Worm (Caenorhabditis elegans): ENCODE measurements around the gene C23F12.4.
A peak's percentile ranks its signal among the peaks of the same experiment; 100 is the strongest.

C23F12.4 gene

ce11 chrX:9403622-9404255 is 16.6 kb downstream of the C23F12.4 start:
- TF ChIP-seq lin-40 (tag; optimal IDR thresholded peaks at IDR 0.05): peak; percentile 10
- TF ChIP-seq chd-7 (tag; optimal IDR thresholded peaks at IDR 0.05): no peak
- TF ChIP-seq somi-1 (GFP tag; optimal IDR thresholded peaks at IDR 0.05): peak; percentile 38
- peak; percentile 3 for TF ChIP-seq ztf-26 (tag; optimal IDR thresholded peaks at IDR 0.05)
- no peak for TF ChIP-seq nhr-80 (tag; optimal IDR thresholded peaks at IDR 0.05)

DNA sequence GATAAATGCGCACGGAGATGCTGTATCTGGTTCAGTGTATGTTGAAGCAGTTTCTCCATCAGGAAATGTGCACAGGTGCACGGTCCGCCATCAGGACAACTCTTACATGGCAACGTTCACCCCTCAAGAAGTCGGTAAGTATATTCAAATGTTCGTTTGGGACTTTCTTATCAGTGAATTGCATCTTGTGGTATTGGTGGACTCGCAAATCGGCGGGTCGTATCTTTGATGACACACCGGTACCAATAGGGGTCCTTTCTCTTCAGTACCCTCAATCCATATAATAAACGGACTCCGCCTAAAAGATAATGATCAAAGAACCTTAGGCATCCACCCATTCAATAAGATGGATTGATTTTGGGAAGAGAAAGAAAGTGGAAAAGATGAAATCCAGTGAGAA is 18.8 kb downstream of the C23F12.4 start:
- TF ChIP-seq rec-8 (tag; optimal IDR thresholded peaks at IDR 0.05) (no peak), bed-1 (GFP tag; IDR thresholded peaks at IDR 0.05) (no peak), C06A6.2 (GFP tag; conservative IDR thresholded peaks at IDR 0.05) (no peak), zfh-2 (GFP tag; conservative IDR thresholded peaks at IDR 0.05) (no peak), rpc-1 (optimal IDR thresholded peaks at IDR 0.05) (no peak), rpc-1 (tag; optimal IDR thresholded peaks at IDR 0.05) (no peak), F33H1.4 (GFP tag; IDR thresholded peaks at IDR 0.05) (no peak), nhr-120 (GFP tag; IDR thresholded peaks at IDR 0.05) (no peak), die-1 (tag; optimal IDR thresholded peaks at IDR 0.05) (no peak), Y79H2A.3 (GFP tag; conservative IDR thresholded peaks at IDR 0.05) (no peak)

DNA sequence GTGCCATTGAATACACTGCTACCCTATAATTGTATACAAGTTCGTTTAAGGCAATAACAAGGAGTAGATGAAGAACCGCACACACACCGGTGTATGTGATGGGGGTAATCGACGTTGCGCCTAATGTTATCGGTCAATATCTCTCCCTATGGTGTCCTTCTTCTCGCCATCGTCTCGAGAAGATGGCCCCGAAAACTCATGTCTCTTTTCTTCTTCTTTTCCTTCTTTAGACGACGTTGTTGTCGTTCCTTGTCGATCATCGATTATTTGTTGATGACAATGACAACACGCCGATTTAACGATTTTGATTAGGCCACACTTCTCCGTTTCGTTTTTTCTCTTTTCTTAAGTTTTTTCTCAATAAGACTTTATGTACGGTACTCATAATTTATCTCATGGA is 22.0 kb downstream of the C23F12.4 start:
- TF ChIP-seq snpc-3.4 (tag; optimal IDR thresholded peaks at IDR 0.05): no peak
- no peak for TF ChIP-seq F22D6.2 (tag; optimal IDR thresholded peaks at IDR 0.05)
- TF ChIP-seq Y79H2A.3 (GFP tag; conservative IDR thresholded peaks at IDR 0.05): no peak
- TF ChIP-seq lin-40 (tag; optimal IDR thresholded peaks at IDR 0.05): no peak
- TF ChIP-seq Y53G8AR.9 (GFP tag; conservative IDR thresholded peaks at IDR 0.05): no peak
- no peak for TF ChIP-seq egl-18 (GFP tag; IDR thresholded peaks at IDR 0.05)
- TF ChIP-seq F57A8.1 (GFP tag; optimal IDR thresholded peaks at IDR 0.05): no peak
- TF ChIP-seq die-1 (tag; optimal IDR thresholded peaks at IDR 0.05): no peak
- TF ChIP-seq ztf-22 (GFP tag; optimal IDR thresholded peaks at IDR 0.05): no peak
- no peak for TF ChIP-seq Y95B8A.8 (GFP tag; IDR thresholded peaks at IDR 0.05)
- no peak for TF ChIP-seq nfya-1 (tag; optimal IDR thresholded peaks at IDR 0.05; ENCODE audit: borderline replicate concordance, insufficient read depth)
- TF ChIP-seq T26A5.8 (tag; optimal IDR thresholded peaks at IDR 0.05): no peak

DNA sequence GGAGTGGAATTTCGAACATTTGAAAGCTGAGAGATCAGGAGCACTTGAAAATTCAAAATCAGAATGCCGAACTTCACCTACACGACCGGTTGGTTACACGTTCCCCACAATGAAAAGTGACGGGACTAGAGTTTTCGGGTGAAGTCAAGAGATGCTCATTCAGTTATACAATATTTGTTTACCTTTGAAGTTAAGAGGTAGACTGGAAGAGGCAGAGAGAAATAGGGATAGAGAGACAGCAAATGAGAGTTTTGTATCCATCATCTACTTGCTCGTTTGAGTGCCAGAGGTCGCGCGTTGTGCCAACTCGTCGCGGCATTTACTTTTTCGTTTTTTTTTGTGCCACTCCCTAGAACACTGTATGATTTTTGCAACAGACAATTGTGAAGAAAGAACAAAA is 23.6 kb downstream of the C23F12.4 start:
- TF ChIP-seq somi-1 (GFP tag; optimal IDR thresholded peaks at IDR 0.05) (no peak), B0035.1 (tag; optimal IDR thresholded peaks at IDR 0.05) (no peak), rec-8 (tag; optimal IDR thresholded peaks at IDR 0.05) (no peak), him-1 (tag; optimal IDR thresholded peaks at IDR 0.05) (no peak), B0019.2 (GFP tag; conservative IDR thresholded peaks at IDR 0.05) (no peak), F39B2.1 (GFP tag; IDR thresholded peaks at IDR 0.05) (no peak), sptf-2 (GFP tag; optimal IDR thresholded peaks at IDR 0.05) (no peak), let-526 (GFP tag; IDR thresholded peaks at IDR 0.05) (no peak), chd-7 (tag; optimal IDR thresholded peaks at IDR 0.05) (no peak), die-1 (tag; optimal IDR thresholded peaks at IDR 0.05) (no peak), madf-3 (GFP tag; IDR thresholded peaks at IDR 0.05) (no peak)

- TF ChIP-seq madf-8 (GFP tag; conservative IDR thresholded peaks at IDR 0.05) (no peak), sdz-38 (tag; optimal IDR thresholded peaks at IDR 0.05) (no peak), egl-18 (GFP tag; IDR thresholded peaks at IDR 0.05) (no peak), ztf-28 (GFP tag; IDR thresholded peaks at IDR 0.05) (no peak), F49E8.2 (tag; optimal IDR thresholded peaks at IDR 0.05; ENCODE audit: insufficient read depth) (no peak), attf-6 (GFP tag; IDR thresholded peaks at IDR 0.05) (no peak), tlf-1 (GFP tag; optimal IDR thresholded peaks at IDR 0.05) (no peak), lir-1 (GFP tag; conservative IDR thresholded peaks at IDR 0.05) (no peak), hmg-20 (GFP tag; IDR thresholded peaks at IDR 0.05) (no peak), mcd-1 (GFP tag; IDR thresholded peaks at IDR 0.05) (no peak), ama-1 (optimal IDR thresholded peaks at IDR 0.05) (no peak), ama-1 (GFP tag; optimal IDR thresholded peaks at IDR 0.05) (no peak), snpc-3.4 (tag; optimal IDR thresholded peaks at IDR 0.05) (no peak), C06A6.2 (GFP tag; conservative IDR thresholded peaks at IDR 0.05) (no peak)
Measured at ce11 chrX:9411675-9412074, 24.5 kb downstream of the C23F12.4 start.

Measured in whole organism, young adult.